Worm (Caenorhabditis elegans) whole organism, L4 larva: Measurements from ENCODE around the gene F59E12.15.
A peak's percentile ranks its signal among the peaks of the same experiment; 100 is the strongest.

ENCODE experiments used
- F10B5.3 ChIP-seq: sonication (generic microtip); optimal IDR thresholded peaks from 2 replicates; lab custom pipeline; 2016; ENCODE audit warnings: mild to moderate bottlenecking, missing genetic modification characterization, missing compliant biosample characterization
- F26F4.8 ChIP-seq: fragments of 200-800 bp; sonication (Bioruptor generic); conservative IDR thresholded peaks from 2 replicates; pipeline ENCODE4 v1.3.6; 2022; ENCODE audit warnings: missing genetic modification characterization, missing compliant biosample characterization
- T26A8.4 ChIP-seq: fragments of 200-800 bp; sonication (Bioruptor generic); IDR thresholded peaks from 2 replicates; pipeline ENCODE4 v1.3.6; 2022; ENCODE audit warnings: missing genetic modification characterization, missing compliant biosample characterization
- Y105C5A.15 ChIP-seq: fragments of 200-800 bp; sonication (Bioruptor generic); IDR thresholded peaks from 2 replicates; pipeline ENCODE4 v1.3.6; 2022; ENCODE audit warnings: missing genetic modification characterization, missing compliant biosample characterization
- Y5F2A.4 ChIP-seq: fragments of 200-800 bp; sonication (Bioruptor generic); optimal IDR thresholded peaks from 2 replicates; lab custom pipeline; 2018; ENCODE audit warnings: mild to moderate bottlenecking, missing genetic modification characterization, missing compliant biosample characterization
- ZK337.2 ChIP-seq: fragments of 200-800 bp; sonication (Bioruptor generic); IDR thresholded peaks from 2 replicates; pipeline ENCODE4 v1.3.6; 2022; ENCODE audit warnings: missing genetic modification reagents, missing genetic modification characterization, missing compliant biosample characterization
- ama-1 ChIP-seq: fragments of 150-350 bp; optimal IDR thresholded peaks from 2 replicates; lab custom pipeline; 2014; ENCODE audit warnings: inconsistent platforms, mixed read lengths
- ceh-20 ChIP-seq: fragments of 200-800 bp; sonication (Bioruptor generic); IDR thresholded peaks from 2 replicates; pipeline ENCODE4 v1.3.6; 2022; ENCODE audit warnings: missing genetic modification reagents, missing genetic modification characterization, missing compliant biosample characterization
- ceh-28 ChIP-seq: fragments of 150-350 bp; optimal IDR thresholded peaks from 2 replicates; lab custom pipeline; 2014; ENCODE audit warnings: missing biosample characterization, missing genetic modification reagents, missing genetic modification characterization
- ceh-32 ChIP-seq: sonication (generic microtip); optimal IDR thresholded peaks from 2 replicates; lab custom pipeline; 2016; ENCODE audit warnings: mild to moderate bottlenecking, missing genetic modification characterization, missing compliant biosample characterization; ENCODE audit not compliant: poor library complexity
- ceh-44 ChIP-seq: fragments of 200-800 bp; sonication (Bioruptor generic); IDR thresholded peaks from 2 replicates; pipeline ENCODE4 v1.3.6; 2022; ENCODE audit warnings: missing genetic modification reagents, missing genetic modification characterization, missing compliant biosample characterization
- ceh-82 ChIP-seq: sonication (generic microtip); optimal IDR thresholded peaks from 2 replicates; lab custom pipeline; 2017; ENCODE audit warnings: missing biosample characterization, missing genetic modification characterization
- ctbp-1 ChIP-seq: fragments of 200-800 bp; sonication (Bioruptor generic); IDR thresholded peaks from 2 replicates; pipeline ENCODE4 v1.3.6; 2022; ENCODE audit warnings: missing genetic modification reagents, missing genetic modification characterization, missing compliant biosample characterization
- daf-12 ChIP-seq: fragments of 150-350 bp; optimal IDR thresholded peaks from 2 replicates; lab custom pipeline; 2014; ENCODE audit warnings: missing biosample characterization, missing genetic modification reagents, missing genetic modification characterization
- daf-8 ChIP-seq: fragments of 200-800 bp; sonication (Bioruptor generic); IDR thresholded peaks from 2 replicates; pipeline ENCODE4 v1.3.6; 2022; ENCODE audit warnings: missing genetic modification characterization, missing compliant biosample characterization
- dmd-6 ChIP-seq: fragments of 200-800 bp; sonication (Bioruptor generic); IDR thresholded peaks from 2 replicates; pipeline ENCODE4 v1.3.6; 2022; ENCODE audit warnings: missing genetic modification reagents, missing genetic modification characterization, missing compliant biosample characterization
- dmd-9 ChIP-seq: fragments of 200-800 bp; sonication (Bioruptor generic); IDR thresholded peaks from 2 replicates; pipeline ENCODE4 v1.3.6; 2022; ENCODE audit warnings: missing genetic modification reagents, missing genetic modification characterization, missing compliant biosample characterization
- duxl-1 ChIP-seq: sonication (generic microtip); optimal IDR thresholded peaks from 2 replicates; lab custom pipeline; 2016; ENCODE audit warnings: mild to moderate bottlenecking, missing genetic modification characterization, moderate library complexity, missing compliant biosample characterization; ENCODE audit not compliant: poor library complexity
- dve-1 ChIP-seq: sonication (generic microtip); optimal IDR thresholded peaks from 2 replicates; lab custom pipeline; 2017; ENCODE audit warnings: antibody characterized with exemption, mild to moderate bottlenecking, missing genetic modification characterization, missing compliant biosample characterization; ENCODE audit not compliant: insufficient read depth
- egl-27 ChIP-seq: sonication (generic microtip); optimal IDR thresholded peaks from 3 replicates; lab custom pipeline; 2017; ENCODE audit warnings: missing biosample characterization, missing genetic modification reagents, missing genetic modification characterization
- gei-8 ChIP-seq: fragments of 200-800 bp; sonication (Bioruptor generic); optimal IDR thresholded peaks from 2 replicates; lab custom pipeline; 2018; ENCODE audit warnings: mild to moderate bottlenecking, missing genetic modification characterization, missing compliant biosample characterization
- lim-7 ChIP-seq: fragments of 200-800 bp; sonication (Bioruptor generic); IDR thresholded peaks from 2 replicates; pipeline ENCODE4 v1.3.6; 2022; ENCODE audit warnings: missing genetic modification characterization, missing compliant biosample characterization
- lin-1 ChIP-seq: fragments of 200-800 bp; sonication (Bioruptor generic); IDR thresholded peaks from 2 replicates; pipeline ENCODE4 v1.3.6; 2022; ENCODE audit warnings: missing genetic modification reagents, missing genetic modification characterization, missing compliant biosample characterization
- lin-13 ChIP-seq: fragments of 150-350 bp; optimal IDR thresholded peaks from 2 replicates; lab custom pipeline; 2014; ENCODE audit warnings: missing biosample characterization, missing genetic modification reagents, missing genetic modification characterization
- lin-38 ChIP-seq: fragments of 200-800 bp; sonication (Bioruptor generic); IDR thresholded peaks from 2 replicates; pipeline ENCODE4 v1.3.6; 2022; ENCODE audit warnings: missing genetic modification reagents, missing genetic modification characterization, missing compliant biosample characterization
- mdl-1 ChIP-seq, 2 experiments: fragments of 150-350 bp in 1 of 2; sonication (generic microtip) in 1 of 2; optimal IDR thresholded peaks; 2 replicates each; lab custom pipeline; 2014 to 2017; ENCODE audit warnings: missing biosample characterization in 2 of 2, missing genetic modification characterization in 2 of 2
- mdt-29 ChIP-seq: fragments of 200-800 bp; sonication (Bioruptor generic); IDR thresholded peaks from 2 replicates; pipeline ENCODE4 v1.3.6; 2022; ENCODE audit warnings: missing genetic modification reagents, missing genetic modification characterization, missing compliant biosample characterization
- mxl-2 ChIP-seq: fragments of 200-800 bp; sonication (Bioruptor generic); conservative IDR thresholded peaks from 2 replicates; pipeline ENCODE4 v1.3.6; 2022; ENCODE audit warnings: missing genetic modification reagents, missing genetic modification characterization, missing compliant biosample characterization
- mxl-3 ChIP-seq: fragments of 200-800 bp; sonication (Bioruptor generic); optimal IDR thresholded peaks from 2 replicates; lab custom pipeline; 2018; ENCODE audit warnings: mild to moderate bottlenecking, missing genetic modification characterization, missing compliant biosample characterization
- nhr-102 ChIP-seq: sonication (generic microtip); optimal IDR thresholded peaks from 2 replicates; lab custom pipeline; 2016; ENCODE audit warnings: mild to moderate bottlenecking, missing genetic modification characterization, moderate library complexity, missing compliant biosample characterization
- nhr-11 ChIP-seq: fragments of 150-350 bp; optimal IDR thresholded peaks from 2 replicates; lab custom pipeline; 2014; ENCODE audit warnings: missing biosample characterization, missing genetic modification characterization
- nhr-111 ChIP-seq: fragments of 200-800 bp; sonication (Bioruptor generic); optimal IDR thresholded peaks from 2 replicates; lab custom pipeline; 2018; ENCODE audit warnings: mild to moderate bottlenecking, missing genetic modification characterization, missing compliant biosample characterization
- nhr-25 ChIP-seq: sonication (generic microtip); optimal IDR thresholded peaks from 2 replicates; lab custom pipeline; 2017; ENCODE audit warnings: missing genetic modification characterization, mild to moderate bottlenecking, missing compliant biosample characterization, antibody characterized with exemption, moderate library complexity, borderline replicate concordance; ENCODE audit not compliant: insufficient read depth
- nhr-42 ChIP-seq: fragments of 200-800 bp; sonication (Bioruptor generic); IDR thresholded peaks from 2 replicates; pipeline ENCODE4 v1.3.6; 2022; ENCODE audit warnings: missing genetic modification characterization, missing compliant biosample characterization
- nhr-6 ChIP-seq: fragments of 150-350 bp; optimal IDR thresholded peaks from 2 replicates; lab custom pipeline; 2014; ENCODE audit warnings: missing biosample characterization, missing genetic modification characterization
- nhr-77 ChIP-seq: fragments of 150-350 bp; optimal IDR thresholded peaks from 2 replicates; lab custom pipeline; 2014; ENCODE audit warnings: missing biosample characterization, missing genetic modification characterization
- pha-4 ChIP-seq, 2 experiments: fragments of 150-350 bp in 1 of 2; fragments of 200-800 bp in 1 of 2; sonication (Bioruptor generic) in 1 of 2; IDR thresholded peaks in 1 of 2; optimal IDR thresholded peaks in 1 of 2; 2 replicates each; pipeline versions ENCODE4 v1.3.6 to Lab custom; 2014 to 2022; ENCODE audit warnings: missing genetic modification characterization in 2 of 2, missing genetic modification reagents in 2 of 2, missing biosample characterization in 1 of 2, missing compliant biosample characterization in 1 of 2
- php-3 ChIP-seq: fragments of 200-800 bp; sonication (Bioruptor generic); IDR thresholded peaks from 2 replicates; pipeline ENCODE4 v1.3.6; 2022; ENCODE audit warnings: missing genetic modification reagents, missing genetic modification characterization, missing compliant biosample characterization
- pqm-1 ChIP-seq: sonication (generic microtip); optimal IDR thresholded peaks from 2 replicates; lab custom pipeline; 2017; ENCODE audit warnings: missing biosample characterization, missing genetic modification characterization
- saeg-2 ChIP-seq: fragments of 200-800 bp; sonication (Bioruptor generic); IDR thresholded peaks from 2 replicates; pipeline ENCODE4 v1.3.6; 2022; ENCODE audit warnings: missing genetic modification reagents, missing genetic modification characterization, missing compliant biosample characterization
- sdz-12 ChIP-seq: fragments of 200-800 bp; sonication (Bioruptor generic); optimal IDR thresholded peaks from 2 replicates; lab custom pipeline; 2018; ENCODE audit warnings: mild to moderate bottlenecking, missing genetic modification characterization, missing compliant biosample characterization
- set-16 ChIP-seq: fragments of 200-800 bp; sonication (Bioruptor generic); IDR thresholded peaks from 2 replicates; pipeline ENCODE4 v1.3.6; 2022; ENCODE audit warnings: missing genetic modification reagents, missing genetic modification characterization, missing compliant biosample characterization
- snpc-4 ChIP-seq: fragments of 150-350 bp; optimal IDR thresholded peaks from 2 replicates; lab custom pipeline; 2014; ENCODE audit warnings: missing biosample characterization, missing genetic modification characterization
- spr-1 ChIP-seq: sonication (generic microtip); optimal IDR thresholded peaks from 2 replicates; lab custom pipeline; 2016; ENCODE audit warnings: mild to moderate bottlenecking, missing genetic modification characterization, missing compliant biosample characterization
- spr-3 ChIP-seq: fragments of 200-800 bp; sonication (Bioruptor generic); optimal IDR thresholded peaks from 2 replicates; lab custom pipeline; 2018; ENCODE audit warnings: mild to moderate bottlenecking, missing genetic modification characterization, missing compliant biosample characterization
- unc-130 ChIP-seq: sonication (generic microtip); optimal IDR thresholded peaks from 2 replicates; lab custom pipeline; 2016; ENCODE audit warnings: missing genetic modification reagents, missing genetic modification characterization, missing compliant biosample characterization
- unc-62 ChIP-seq, 3 experiments: fragments of 150-350 bp in 1 of 3; sonication (generic microtip); optimal IDR thresholded peaks in 2 of 3; peaks in 1 of 3; 1 replicate in 1 of 3; 2 replicates in 2 of 3; lab custom pipeline; 2014 to 2017; ENCODE audit warnings: missing biosample characterization in 3 of 3, missing genetic modification characterization in 3 of 3, missing genetic modification reagents in 3 of 3, missing genotype in 1 of 3
- zag-1 ChIP-seq: fragments of 150-350 bp; optimal IDR thresholded peaks from 2 replicates; lab custom pipeline; 2014; ENCODE audit warnings: missing biosample characterization, missing genetic modification characterization
- zfp-3 ChIP-seq: fragments of 200-800 bp; sonication (Bioruptor generic); conservative IDR thresholded peaks from 2 replicates; pipeline ENCODE4 v1.3.6; 2022; ENCODE audit warnings: missing genetic modification reagents, missing genetic modification characterization, missing compliant biosample characterization
- zip-11 ChIP-seq: fragments of 200-800 bp; sonication (Bioruptor generic); IDR thresholded peaks from 2 replicates; pipeline ENCODE4 v1.3.6; 2022; ENCODE audit warnings: missing genetic modification characterization, missing compliant biosample characterization
- ztf-11 ChIP-seq: fragments of 150-350 bp; optimal IDR thresholded peaks from 2 replicates; lab custom pipeline; 2014; ENCODE audit warnings: missing biosample characterization, missing genetic modification characterization

F59E12.15 gene

DNA sequence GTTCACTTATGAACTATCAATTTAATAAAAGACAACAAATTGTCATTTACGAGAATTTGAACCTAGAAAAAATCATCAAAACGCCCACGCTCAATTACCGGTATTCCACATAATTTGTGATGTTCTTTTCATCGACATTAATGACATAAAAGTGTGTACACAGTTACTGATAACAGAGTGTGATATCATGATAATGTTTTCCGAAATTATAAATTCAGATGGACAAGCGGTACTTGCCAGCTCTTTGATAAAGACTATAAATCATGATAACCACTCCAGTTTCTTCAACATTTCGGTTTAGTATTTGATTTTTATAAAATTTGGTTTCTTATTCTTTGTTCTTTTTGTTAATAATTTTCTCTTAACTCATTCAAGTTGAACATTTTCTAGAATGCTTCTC, 42.4 kb downstream of the F59E12.15 start, which contains the start of gene lys-8 (continued):
- TF ChIP-seq lin-1 (GFP tag; lab: Robert Waterston, UW) (peak; percentile 54), mdl-1 (tag; optimal IDR thresholded peaks at IDR 0.05; lab: Kevin White, UChicago) (peak in 1 of 2 experiments; percentile 17), ceh-82 (tag; lab: Kevin White, UChicago) (no peak), F10B5.3 (tag; lab: Kevin White, UChicago) (no peak), egl-27 (tag; lab: Kevin White, UChicago) (no peak), spr-1 (no peak), pha-4 (GFP tag; IDR thresholded peaks at IDR 0.05; lab: Robert Waterston, UW) (no peak), pha-4 (tag; optimal IDR thresholded peaks at IDR 0.05; lab: Kevin White, UChicago) (no peak), nhr-102 (tag; lab: Kevin White, UChicago) (peak; percentile 16), unc-130 (no peak), ctbp-1 (GFP tag; lab: Robert Waterston, UW) (no peak), ceh-44 (GFP tag; lab: Robert Waterston, UW) (no peak), ceh-32 (tag; lab: Kevin White, UChicago) (no peak), ceh-20 (peak; percentile 86), ceh-28 (no peak), lin-38 (GFP tag; lab: Robert Waterston, UW) (no peak), snpc-4 (no peak), T26A8.4 (GFP tag; lab: Robert Waterston, UW) (no peak), ZK337.2 (GFP tag; lab: Robert Waterston, UW) (no peak), zag-1 (tag; lab: Kevin White, UChicago) (no peak), F26F4.8 (no peak), mdt-29 (no peak), mxl-3 (peak; percentile 35), lim-7 (GFP tag; lab: Robert Waterston, UW) (no peak), php-3 (GFP tag; lab: Robert Waterston, UW) (peak; percentile 99), nhr-6 (tag; lab: Kevin White, UChicago) (no peak), daf-8 (GFP tag; lab: Robert Waterston, UW) (no peak), lin-13 (GFP tag; lab: Kevin White, UChicago) (peak; percentile 13), mxl-2 (GFP tag; lab: Robert Waterston, UW) (no peak), sdz-12 (GFP tag; lab: Kevin White, UChicago) (no peak), ztf-11 (tag; lab: Kevin White, UChicago) (no peak), ama-1 (lab: Kevin White, UChicago) (no peak), daf-12 (tag; lab: Kevin White, UChicago) (no peak), spr-3 (GFP tag; lab: Kevin White, UChicago) (no peak), dve-1 (tag; lab: Kevin White, UChicago) (peak; percentile 89), Y5F2A.4 (GFP tag; lab: Kevin White, UChicago) (no peak), nhr-77 (tag; lab: Kevin White, UChicago) (peak; percentile 78), set-16 (GFP tag; lab: Robert Waterston, UW) (no peak), nhr-111 (GFP tag; lab: Kevin White, UChicago) (no peak), nhr-11 (tag; lab: Kevin White, UChicago) (no peak), duxl-1 (tag; lab: Kevin White, UChicago) (no peak), dmd-6 (peak; percentile 93), nhr-42 (GFP tag; lab: Robert Waterston, UW) (no peak), pqm-1 (tag; lab: Kevin White, UChicago) (peak; percentile 99), Y105C5A.15 (GFP tag; lab: Robert Waterston, UW) (no peak), zfp-3 (GFP tag; lab: Robert Waterston, UW) (no peak), saeg-2 (no peak), gei-8 (GFP tag; lab: Kevin White, UChicago) (no peak), zip-11 (no peak), nhr-25 (no peak), unc-62 (GFP tag; optimal IDR thresholded peaks at IDR 0.05 in 1 of 2; lab: Kevin White, UChicago) (no peak), unc-62 (tag; optimal IDR thresholded peaks at IDR 0.05; lab: Kevin White, UChicago) (no peak), dmd-9 (GFP tag; lab: Robert Waterston, UW) (no peak)
